Fruit fly (Drosophila melanogaster): ENCODE data around the gene amos.

DNA sequence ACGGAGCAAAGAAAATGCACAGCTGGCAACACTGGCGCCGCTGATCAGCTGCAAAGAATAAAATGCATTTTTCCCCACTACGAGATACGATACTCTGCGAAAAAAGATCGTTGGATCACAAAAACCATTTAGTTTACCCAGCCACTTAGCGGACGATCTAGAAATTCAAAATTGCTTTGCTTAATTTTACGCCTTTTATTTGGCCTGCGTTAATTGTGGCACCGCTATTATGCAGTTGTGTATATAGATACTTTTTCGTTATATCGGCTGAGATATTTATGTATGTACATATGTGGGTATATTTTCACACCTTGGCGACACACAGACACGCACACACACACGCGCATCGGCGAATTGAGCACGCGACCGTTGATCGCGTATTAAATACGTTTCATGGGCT is 34.1 kb downstream of the amos start:
- TF ChIP-seq CG8478 (optimal IDR thresholded peaks at IDR 0.05) (no peak), CTCF (optimal IDR thresholded peaks at IDR 0.05) (no peak)

Data from S2 (cell line).